Worm (Caenorhabditis elegans): ENCODE measurements around the gene nhr-147.
A peak's percentile ranks its signal among the peaks of the same experiment; 100 is the strongest.

nhr-147 gene

ce11 chrV:7364059-7364458 lies 18.5 kb downstream of the nhr-147 start, which contains the start of gene cyp-35A2:
Gene cyp-35A2, minus strand, starts transcription at chrV:7364182.
- TF ChIP-seq fos-1 (tag; optimal IDR thresholded peaks at IDR 0.05) (no peak), lin-13 (GFP tag; optimal IDR thresholded peaks at IDR 0.05) (no peak), madf-5 (GFP tag; IDR thresholded peaks at IDR 0.05) (no peak), nhr-41 (GFP tag; IDR thresholded peaks at IDR 0.05) (no peak), spr-3 (GFP tag; optimal IDR thresholded peaks at IDR 0.05) (no peak), daf-16 (GFP tag; optimal IDR thresholded peaks at IDR 0.05) (no peak), daf-16 (tag; optimal IDR thresholded peaks at IDR 0.05) (peak; percentile 91), F26F4.8 (GFP tag; conservative IDR thresholded peaks at IDR 0.05) (no peak), zfp-3 (GFP tag; conservative IDR thresholded peaks at IDR 0.05) (no peak), mep-1 (tag; optimal IDR thresholded peaks at IDR 0.05) (no peak), mxl-3 (GFP tag; optimal IDR thresholded peaks at IDR 0.05) (no peak), dmd-9 (GFP tag; IDR thresholded peaks at IDR 0.05) (no peak), ceh-20 (GFP tag; IDR thresholded peaks at IDR 0.05) (no peak), sdz-12 (GFP tag; optimal IDR thresholded peaks at IDR 0.05) (no peak), arid-1 (GFP tag; conservative IDR thresholded peaks at IDR 0.05) (no peak), egl-27 (tag; optimal IDR thresholded peaks at IDR 0.05) (no peak), dve-1 (tag; optimal IDR thresholded peaks at IDR 0.05; ENCODE audit: insufficient read depth) (no peak), rbr-2 (tag; optimal IDR thresholded peaks at IDR 0.05) (no peak), nhr-48 (tag; optimal IDR thresholded peaks at IDR 0.05) (no peak), hlh-11 (tag; optimal IDR thresholded peaks at IDR 0.05) (peak; percentile 53), nhr-237 (tag; optimal IDR thresholded peaks at IDR 0.05) (no peak), snpc-4 (tag; optimal IDR thresholded peaks at IDR 0.05) (no peak), F10B5.3 (tag; optimal IDR thresholded peaks at IDR 0.05) (no peak), ceh-62 (tag; optimal IDR thresholded peaks at IDR 0.05) (no peak), daf-12 (tag; optimal IDR thresholded peaks at IDR 0.05) (no peak), unc-39 (tag; optimal IDR thresholded peaks at IDR 0.05) (no peak), pqm-1 (tag; optimal IDR thresholded peaks at IDR 0.05) (peak; percentile 52), dmd-6 (GFP tag; IDR thresholded peaks at IDR 0.05) (peak; percentile 57; the same call in 1 of the 2 replicates), dmd-8 (GFP tag; IDR thresholded peaks at IDR 0.05) (no peak), lir-3 (tag; optimal IDR thresholded peaks at IDR 0.05) (no peak), nhr-28 (tag; optimal IDR thresholded peaks at IDR 0.05) (peak; percentile 71)

ce11 chrV:7364951-7365350 lies 19.4 kb downstream of the nhr-147 start, which contains the start of gene exc-13:
Gene exc-13, plus strand, starts transcription at chrV:7365251.
- TF ChIP-seq daf-16 (GFP tag; optimal IDR thresholded peaks at IDR 0.05) (peak in 1 of 2 experiments; percentile 90), daf-16 (tag; optimal IDR thresholded peaks at IDR 0.05) (no peak), dmd-8 (GFP tag; IDR thresholded peaks at IDR 0.05) (no peak), hlh-11 (tag; optimal IDR thresholded peaks at IDR 0.05) (no peak), fos-1 (tag; optimal IDR thresholded peaks at IDR 0.05) (no peak), F10B5.3 (tag; optimal IDR thresholded peaks at IDR 0.05) (no peak), zfp-3 (GFP tag; conservative IDR thresholded peaks at IDR 0.05) (no peak), saeg-2 (GFP tag; IDR thresholded peaks at IDR 0.05) (no peak), ceh-20 (GFP tag; IDR thresholded peaks at IDR 0.05) (no peak), aha-1 (tag) (no peak)

ce11 chrV:7369578-7369977 lies 24.0 kb downstream of the nhr-147 start, which contains the start of gene srj-14:
Gene srj-14, plus strand, starts transcription at chrV:7369708.
- no peak for TF ChIP-seq mdl-1 (tag; optimal IDR thresholded peaks at IDR 0.05)
- peak in 1 of 2 experiments; percentile 93 for TF ChIP-seq unc-62 (GFP tag; optimal IDR thresholded peaks at IDR 0.05 in 1 of 2)
- TF ChIP-seq unc-62 (tag; optimal IDR thresholded peaks at IDR 0.05) = no peak

- TF ChIP-seq unc-62 (GFP tag; optimal IDR thresholded peaks at IDR 0.05 in 1 of 2) = peak in 1 of 2 experiments; percentile 20
- no peak for TF ChIP-seq unc-62 (tag; optimal IDR thresholded peaks at IDR 0.05)
- no peak for TF ChIP-seq nhr-41 (GFP tag; IDR thresholded peaks at IDR 0.05)
- TF ChIP-seq skn-1 (tag; optimal IDR thresholded peaks at IDR 0.05) = no peak
- TF ChIP-seq nhr-237 (tag; optimal IDR thresholded peaks at IDR 0.05) = no peak
- TF ChIP-seq lin-15B (tag; optimal IDR thresholded peaks at IDR 0.05) = no peak
Observed at ce11 chrV:7374090-7374489, 28.5 kb downstream of the nhr-147 start, which contains the start of gene srx-56. Gene srx-56, plus strand, starts transcription at chrV:7374390.
